Fruit fly (Drosophila melanogaster) whole organism, embryonic: ENCODE measurements around the gene ATPsynG.

Experiments used
- ATbp ChIP-seq: fragments of 200-800 bp; sonication (Bioruptor generic); optimal IDR thresholded peaks from 2 replicates; lab custom pipeline; 2017; ENCODE audit warnings: missing biosample characterization, mild to moderate bottlenecking, missing genetic modification characterization, missing genetic modification reagents
- B-H2 ChIP-seq: fragments of 200-800 bp; sonication (Bioruptor generic); optimal IDR thresholded peaks from 2 replicates; lab custom pipeline; 2018; ENCODE audit warnings: missing biosample characterization, mild to moderate bottlenecking, missing genetic modification characterization
- CG1024 ChIP-seq: fragments of 200-800 bp; sonication (Bioruptor generic); IDR thresholded peaks from 2 replicates; pipeline ENCODE4 v1.3.6; 2022; ENCODE audit warnings: missing biosample characterization, missing genetic modification characterization
- CG10267 ChIP-seq: fragments of 200-800 bp; sonication (Bioruptor generic); optimal IDR thresholded peaks from 2 replicates; lab custom pipeline; 2018; ENCODE audit warnings: missing biosample characterization, mild to moderate bottlenecking, missing genetic modification characterization, moderate library complexity
- CG10543 ChIP-seq: fragments of 200-800 bp; sonication (Bioruptor generic); optimal IDR thresholded peaks from 3 replicates; lab custom pipeline; 2017; ENCODE audit warnings: missing biosample characterization, mild to moderate bottlenecking, missing genetic modification characterization, moderate library complexity
- CG10979 ChIP-seq: fragments of 200-800 bp; sonication (Bioruptor generic); optimal IDR thresholded peaks from 2 replicates; lab custom pipeline; 2018; ENCODE audit warnings: missing biosample characterization, mild to moderate bottlenecking, missing genetic modification characterization, moderate library complexity
- CG11504 ChIP-seq: fragments of 200-800 bp; sonication (Bioruptor generic); optimal IDR thresholded peaks from 3 replicates; lab custom pipeline; 2019; ENCODE audit warnings: missing biosample characterization, mild to moderate bottlenecking, missing genetic modification characterization, moderate library complexity
- CG11695 ChIP-seq: fragments of 200-800 bp; sonication (Bioruptor generic); IDR thresholded peaks from 3 replicates; pipeline ENCODE4 v1.3.6; 2022; ENCODE audit warnings: missing biosample characterization, missing genetic modification characterization
- CG11696 ChIP-seq: fragments of 200-800 bp; sonication (Bioruptor generic); IDR thresholded peaks from 2 replicates; pipeline ENCODE4 v1.3.6; 2022; ENCODE audit warnings: missing biosample characterization, missing genetic modification characterization
- CG14050 ChIP-seq: fragments of 200-800 bp; sonication (Bioruptor generic); IDR thresholded peaks from 3 replicates; pipeline ENCODE4 v1.3.6; 2022; ENCODE audit warnings: missing biosample characterization, missing genetic modification characterization
- CG1602 ChIP-seq: fragments of 200-800 bp; sonication (Bioruptor generic); optimal IDR thresholded peaks from 3 replicates; lab custom pipeline; 2016; ENCODE audit warnings: missing biosample characterization, missing genetic modification characterization
- CG1647 ChIP-seq: fragments of 200-800 bp; sonication (Bioruptor generic); optimal IDR thresholded peaks from 3 replicates; lab custom pipeline; 2016; ENCODE audit warnings: missing biosample characterization, missing genetic modification characterization
- CG17359 ChIP-seq: fragments of 200-800 bp; sonication (Bioruptor generic); optimal IDR thresholded peaks from 3 replicates; lab custom pipeline; 2018; ENCODE audit warnings: missing biosample characterization, mild to moderate bottlenecking, missing genetic modification characterization, moderate library complexity
- CG17912 ChIP-seq: fragments of 200-800 bp; sonication (Bioruptor generic); optimal IDR thresholded peaks from 2 replicates; lab custom pipeline; 2018; ENCODE audit warnings: missing biosample characterization, mild to moderate bottlenecking, missing genetic modification characterization
- CG30431 ChIP-seq: fragments of 200-800 bp; sonication (Bioruptor generic); optimal IDR thresholded peaks from 2 replicates; lab custom pipeline; 2017; ENCODE audit warnings: missing biosample characterization, missing genetic modification characterization
- CG33213 ChIP-seq: fragments of 200-800 bp; sonication (Bioruptor generic); optimal IDR thresholded peaks from 3 replicates; lab custom pipeline; 2016; ENCODE audit warnings: missing biosample characterization, missing genetic modification characterization
- CG34422 ChIP-seq: fragments of 200-800 bp; sonication (Bioruptor generic); IDR thresholded peaks from 3 replicates; pipeline ENCODE4 v1.3.6; 2022; ENCODE audit warnings: missing biosample characterization, missing genetic modification characterization
- CG4360 ChIP-seq: fragments of 200-800 bp; sonication (Bioruptor generic); IDR thresholded peaks from 2 replicates; pipeline ENCODE4 v1.3.6; 2022; ENCODE audit warnings: missing biosample characterization, missing genetic modification characterization
- CG4730 ChIP-seq: fragments of 200-800 bp; sonication (Bioruptor generic); IDR thresholded peaks from 2 replicates; pipeline ENCODE4 v1.3.6; 2022; ENCODE audit warnings: missing biosample characterization, missing genetic modification characterization
- CG6765 ChIP-seq: fragments of 200-800 bp; sonication (Bioruptor generic); optimal IDR thresholded peaks from 3 replicates; lab custom pipeline; 2017; ENCODE audit warnings: missing biosample characterization, mild to moderate bottlenecking, missing genetic modification characterization
- CG6854 ChIP-seq: fragments of 200-800 bp; sonication (Bioruptor generic); optimal IDR thresholded peaks from 3 replicates; lab custom pipeline; 2017; ENCODE audit warnings: missing biosample characterization, mild to moderate bottlenecking, missing genetic modification characterization
- CG9727 ChIP-seq: fragments of 200-800 bp; sonication (Bioruptor generic); optimal IDR thresholded peaks from 3 replicates; lab custom pipeline; 2017; ENCODE audit warnings: missing biosample characterization, mild to moderate bottlenecking, missing genetic modification characterization
- CG9876 ChIP-seq: fragments of 200-800 bp; sonication (Bioruptor generic); optimal IDR thresholded peaks from 2 replicates; lab custom pipeline; 2016; ENCODE audit warnings: missing biosample characterization, missing genetic modification characterization
- Dek ChIP-seq: fragments of 200-800 bp; sonication (Bioruptor generic); optimal IDR thresholded peaks from 3 replicates; lab custom pipeline; 2019; ENCODE audit warnings: missing biosample characterization, mild to moderate bottlenecking, missing genetic modification characterization, moderate library complexity
- Dip2 ChIP-seq: fragments of 200-800 bp; sonication (Bioruptor generic); IDR thresholded peaks from 2 replicates; pipeline ENCODE4 v1.3.6; 2022; ENCODE audit warnings: missing biosample characterization, missing genetic modification characterization
- Drgx ChIP-seq: fragments of 200-800 bp; sonication (Bioruptor generic); IDR thresholded peaks from 2 replicates; pipeline ENCODE4 v1.3.6; 2022; ENCODE audit warnings: missing biosample characterization, missing genetic modification characterization
- E2f1 ChIP-seq: fragments of 200-800 bp; sonication (Bioruptor generic); IDR thresholded peaks from 2 replicates; pipeline ENCODE4 v1.3.6; 2022; ENCODE audit warnings: missing biosample characterization, missing genetic modification characterization
- E2f2 ChIP-seq: fragments of 200-800 bp; sonication (Bioruptor generic); IDR thresholded peaks from 2 replicates; pipeline ENCODE4 v1.3.6; 2022; ENCODE audit warnings: missing biosample characterization, missing genetic modification characterization
- Elba2 ChIP-seq: fragments of 200-800 bp; sonication (Bioruptor generic); optimal IDR thresholded peaks from 3 replicates; lab custom pipeline; 2016; ENCODE audit warnings: missing biosample characterization, missing genetic modification characterization
- Ets65A ChIP-seq: fragments of 200-800 bp; sonication (Bioruptor generic); peaks from one replicate; lab custom pipeline; 2016; ENCODE audit warnings: missing biosample characterization, missing genetic modification characterization
- Fer3 ChIP-seq: fragments of 200-800 bp; sonication (Bioruptor generic); optimal IDR thresholded peaks from 2 replicates; lab custom pipeline; 2018; ENCODE audit warnings: missing biosample characterization, mild to moderate bottlenecking, missing genetic modification characterization, moderate library complexity
- Hmx ChIP-seq: fragments of 200-800 bp; sonication (Bioruptor generic); optimal IDR thresholded peaks from 2 replicates; lab custom pipeline; 2016; ENCODE audit warnings: missing biosample characterization, missing genetic modification characterization
- Hsf ChIP-seq: fragments of 200-800 bp; sonication (Bioruptor generic); optimal IDR thresholded peaks from 3 replicates; lab custom pipeline; 2016; ENCODE audit warnings: missing biosample characterization, missing genetic modification characterization
- Nf-YA ChIP-seq: fragments of 200-800 bp; sonication (Bioruptor generic); IDR thresholded peaks from 2 replicates; pipeline ENCODE4 v1.3.6; 2022; ENCODE audit warnings: missing biosample characterization, missing genetic modification characterization
- Poxn ChIP-seq: fragments of 200-800 bp; sonication (Bioruptor generic); IDR thresholded peaks from 2 replicates; pipeline ENCODE4 v1.3.6; 2022; ENCODE audit warnings: missing biosample characterization, missing genetic modification characterization
- Sox102F ChIP-seq: fragments of 200-800 bp; sonication (Bioruptor generic); optimal IDR thresholded peaks from 2 replicates; lab custom pipeline; 2018; ENCODE audit warnings: missing biosample characterization, mild to moderate bottlenecking, missing genetic modification characterization, moderate library complexity
- al ChIP-seq: fragments of 200-800 bp; sonication (Bioruptor generic); IDR thresholded peaks from 2 replicates; pipeline ENCODE4 v1.3.6; 2022; ENCODE audit warnings: missing biosample characterization, missing genetic modification characterization
- bowl ChIP-seq: fragments of 200-800 bp; sonication (Bioruptor generic); IDR thresholded peaks from 2 replicates; pipeline ENCODE4 v1.3.6; 2022; ENCODE audit warnings: missing biosample characterization, missing genetic modification characterization
- btn ChIP-seq: fragments of 200-800 bp; sonication (Bioruptor generic); optimal IDR thresholded peaks from 2 replicates; lab custom pipeline; 2016; ENCODE audit warnings: missing biosample characterization, missing genetic modification characterization
- cato ChIP-seq: fragments of 200-800 bp; sonication (Bioruptor generic); optimal IDR thresholded peaks from 2 replicates; lab custom pipeline; 2016; ENCODE audit warnings: missing biosample characterization, missing genetic modification characterization, borderline replicate concordance
- kah ChIP-seq: fragments of 200-800 bp; sonication (Bioruptor generic); optimal IDR thresholded peaks from 2 replicates; lab custom pipeline; 2018; ENCODE audit warnings: missing biosample characterization, mild to moderate bottlenecking, missing genetic modification characterization
- kay ChIP-seq: fragments of 200-800 bp; sonication (Bioruptor generic); optimal IDR thresholded peaks from 2 replicates; lab custom pipeline; 2016; ENCODE audit warnings: missing biosample characterization, missing genetic modification characterization
- klu ChIP-seq: fragments of 200-800 bp; sonication (Bioruptor generic); IDR thresholded peaks from 2 replicates; pipeline ENCODE4 v1.3.6; 2022; ENCODE audit warnings: missing biosample characterization, missing genetic modification characterization
- kni ChIP-seq: fragments of 200-800 bp; sonication (Bioruptor generic); optimal IDR thresholded peaks from 3 replicates; lab custom pipeline; 2017; ENCODE audit warnings: mild to moderate bottlenecking, missing biosample characterization, missing genetic modification reagents, missing genetic modification characterization
- nerfin-1 ChIP-seq: fragments of 200-800 bp; sonication (Bioruptor generic); optimal IDR thresholded peaks from 3 replicates; lab custom pipeline; 2019; ENCODE audit warnings: missing biosample characterization, mild to moderate bottlenecking, missing genetic modification characterization, moderate library complexity
- nom ChIP-seq: fragments of 200-800 bp; sonication (Bioruptor generic); optimal IDR thresholded peaks from 2 replicates; lab custom pipeline; 2017; ENCODE audit warnings: missing biosample characterization, missing genetic modification characterization, mild to moderate bottlenecking, moderate library complexity, missing genetic modification reagents
- oc ChIP-seq: fragments of 200-800 bp; sonication (Bioruptor generic); optimal IDR thresholded peaks from 2 replicates; lab custom pipeline; 2018; ENCODE audit warnings: missing biosample characterization, mild to moderate bottlenecking, missing genetic modification characterization, moderate library complexity
- pho ChIP-seq: fragments of 200-800 bp; sonication (Bioruptor generic); optimal IDR thresholded peaks from 2 replicates; lab custom pipeline; 2016; ENCODE audit warnings: missing biosample characterization, missing genetic modification characterization
- run ChIP-seq: fragments of 200-800 bp; sonication (Bioruptor generic); optimal IDR thresholded peaks from 3 replicates; lab custom pipeline; 2018; ENCODE audit warnings: missing biosample characterization, mild to moderate bottlenecking, missing genetic modification characterization
- salm ChIP-seq: fragments of 200-800 bp; sonication (Bioruptor generic); optimal IDR thresholded peaks from 2 replicates; lab custom pipeline; 2018; ENCODE audit warnings: missing biosample characterization, mild to moderate bottlenecking, missing genetic modification characterization
- sqz ChIP-seq: fragments of 200-800 bp; sonication (Bioruptor generic); optimal IDR thresholded peaks from 3 replicates; lab custom pipeline; 2018; ENCODE audit warnings: missing biosample characterization, mild to moderate bottlenecking, missing genetic modification characterization
- twi ChIP-seq: fragments of 200-800 bp; optimal IDR thresholded peaks from 2 replicates; lab custom pipeline; 2019; ENCODE audit warnings: missing biosample characterization, mild to moderate bottlenecking, missing genetic modification characterization, moderate library complexity

ATPsynG gene

dm6 chr2L:10986138-10986537 is 9.9 kb upstream of the ATPsynG start (continued):
- TF ChIP-seq CG10543 (GFP tag; lab: Kevin White, UChicago) (no peak), sqz (GFP tag; lab: Kevin White, UChicago) (peak; percentile 76), Drgx (no peak; the same call in 1 of the 2 replicates), CG11504 (tag; lab: Kevin White, UChicago) (no peak), salm (no peak), oc (tag; lab: Kevin White, UChicago) (no peak), Fer3 (tag; lab: Kevin White, UChicago) (peak; percentile 42), Poxn (no peak), Elba2 (GFP tag; lab: Kevin White, UChicago) (no peak), Nf-YA (GFP tag; lab: Robert Waterston, UW) (no peak), CG34422 (GFP tag; lab: Robert Waterston, UW) (peak; percentile 68), ATbp (GFP tag; lab: Kevin White, UChicago) (no peak), E2f2 (GFP tag; lab: Robert Waterston, UW) (no peak), kni (GFP tag; lab: Kevin White, UChicago) (no peak), Dek (tag; lab: Kevin White, UChicago) (no peak), bowl (GFP tag; lab: Robert Waterston, UW) (0 out of 2 replicates have a peak, but pooled peaks have one; percentile 9), Hsf (no peak), B-H2 (GFP tag; lab: Kevin White, UChicago) (no peak), CG10267 (tag; lab: Kevin White, UChicago) (peak; percentile 59), cato (no peak), run (tag; lab: Kevin White, UChicago) (no peak), CG4730 (0 out of 2 replicates have a peak, but pooled peaks have one; percentile 23), CG30431 (GFP tag; lab: Kevin White, UChicago) (no peak), CG6765 (GFP tag; lab: Kevin White, UChicago) (no peak), CG9727 (GFP tag; lab: Kevin White, UChicago) (peak; percentile 46), CG17912 (no peak), nerfin-1 (no peak), CG33213 (GFP tag; lab: Kevin White, UChicago) (peak; percentile 13), E2f1 (GFP tag; lab: Robert Waterston, UW) (peak; percentile 39; the same call in 1 of the 2 replicates), al (peak; percentile 14; the same call in 1 of the 2 replicates), klu (no peak), pho (GFP tag; lab: Kevin White, UChicago) (no peak), CG6854 (GFP tag; lab: Kevin White, UChicago) (no peak), CG11696 (GFP tag; lab: Robert Waterston, UW) (peak; percentile 68), kay (GFP tag; lab: Kevin White, UChicago) (no peak), CG1602 (GFP tag; lab: Kevin White, UChicago) (peak; percentile 4), CG14050 (GFP tag; lab: Robert Waterston, UW) (no peak), CG1647 (no peak), Sox102F (GFP tag; lab: Kevin White, UChicago) (no peak), CG17359 (tag; lab: Kevin White, UChicago) (peak; percentile 61), CG9876 (GFP tag; lab: Kevin White, UChicago) (no peak), Ets65A (GFP tag; lab: Kevin White, UChicago) (peak; percentile 77), btn (no peak), CG4360 (no peak), CG11695 (GFP tag; lab: Robert Waterston, UW) (peak; percentile 58; the same call in 1 of the 3 replicates), CG10979 (tag; lab: Kevin White, UChicago) (peak; percentile 54), twi (tag; lab: Kevin White, UChicago) (no peak), kah (no peak), Hmx (GFP tag; lab: Kevin White, UChicago) (no peak), nom (no peak), CG1024 (peak; percentile 70), Dip2 (GFP tag; lab: Robert Waterston, UW) (peak; percentile 91)
